Worm (Caenorhabditis elegans): ENCODE data around the gene srh-271.

DNA sequence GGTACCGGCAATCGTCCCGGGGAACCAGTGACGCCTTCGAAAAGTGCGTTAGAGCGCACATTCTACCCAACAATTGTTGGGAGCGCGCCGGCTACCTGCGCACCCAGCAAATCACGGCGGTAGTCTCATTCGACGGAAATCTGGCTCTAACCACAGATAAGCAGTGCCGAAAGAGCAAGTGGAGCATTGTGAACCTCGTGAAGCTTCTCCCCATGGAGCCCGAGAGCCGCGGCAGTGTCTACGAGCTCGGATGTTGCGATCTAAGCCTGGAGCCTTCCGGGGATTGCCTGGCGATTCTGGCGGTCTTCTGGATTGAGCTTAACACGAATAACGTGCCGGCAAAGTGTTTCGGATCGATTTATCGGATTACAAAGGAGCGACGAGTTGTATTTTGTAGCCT lies 17.7 kb upstream of the srh-271 start:
- TF ChIP-seq tab-1 (GFP tag; IDR thresholded peaks at IDR 0.05) = no peak
- TF ChIP-seq T22C8.4 (GFP tag; IDR thresholded peaks at IDR 0.05) = no peak
- TF ChIP-seq med-1 (GFP tag; optimal IDR thresholded peaks at IDR 0.05; ENCODE audit: insufficient read depth) = no peak

Data from whole organism, midembryonic.